Worm (Caenorhabditis elegans) whole organism, early embryonic: Measurements from ENCODE around the gene sax-2.

Source experiments
- F13C5.2 ChIP-seq: sonication (generic microtip); optimal IDR thresholded peaks from 2 replicates; lab custom pipeline; 2017; ENCODE audit warnings: mild to moderate bottlenecking, missing genetic modification characterization, inconsistent platforms, missing compliant biosample characterization
- ama-1 ChIP-seq: fragments of 150-350 bp; optimal IDR thresholded peaks from 2 replicates; lab custom pipeline; 2014
- flt-1 ChIP-seq: fragments of 200-800 bp; sonication (Bioruptor generic); IDR thresholded peaks from 2 replicates; pipeline ENCODE4 v1.3.6; 2022; ENCODE audit warnings: missing genetic modification characterization, missing compliant biosample characterization
- hmbx-1 ChIP-seq: sonication (generic microtip); optimal IDR thresholded peaks from 2 replicates; lab custom pipeline; 2016; ENCODE audit warnings: mild to moderate bottlenecking, missing genetic modification characterization, missing compliant biosample characterization
- hmg-4 ChIP-seq: fragments of 200-800 bp; sonication (Bioruptor generic); optimal IDR thresholded peaks from 2 replicates; lab custom pipeline; 2018; ENCODE audit warnings: mild to moderate bottlenecking, missing genetic modification characterization, missing compliant biosample characterization
- hnd-1 ChIP-seq: sonication (generic microtip); optimal IDR thresholded peaks from 2 replicates; lab custom pipeline; 2016; ENCODE audit warnings: missing genetic modification characterization, missing compliant biosample characterization
- sea-1 ChIP-seq: fragments of 200-800 bp; sonication (Bioruptor generic); conservative IDR thresholded peaks from 2 replicates; pipeline ENCODE4 v1.3.6; 2022; ENCODE audit warnings: missing genetic modification characterization, missing compliant biosample characterization
- tbx-37 ChIP-seq: fragments of 200-800 bp; sonication (Bioruptor generic); conservative IDR thresholded peaks from 2 replicates; pipeline ENCODE4 v1.3.6; 2022; ENCODE audit warnings: missing genetic modification reagents, missing genetic modification characterization, missing compliant biosample characterization

- TF ChIP-seq hmg-4 (GFP tag; lab: Kevin White, UChicago) (no peak), flt-1 (GFP tag; lab: Robert Waterston, UW) (no peak), tbx-37 (GFP tag; lab: Robert Waterston, UW) (no peak), ama-1 (lab: Kevin White, UChicago) (no peak), hnd-1 (tag; lab: Kevin White, UChicago) (no peak), sea-1 (no peak), F13C5.2 (tag; lab: Kevin White, UChicago) (no peak), hmbx-1 (tag; lab: Kevin White, UChicago) (no peak)
These were observed 36.4 kb downstream of the sax-2 start for ce11 chrIII:5145874-5146273.
